Worm (Caenorhabditis elegans): ENCODE results near the gene C39D10.11.

The C39D10.11 gene

DNA sequence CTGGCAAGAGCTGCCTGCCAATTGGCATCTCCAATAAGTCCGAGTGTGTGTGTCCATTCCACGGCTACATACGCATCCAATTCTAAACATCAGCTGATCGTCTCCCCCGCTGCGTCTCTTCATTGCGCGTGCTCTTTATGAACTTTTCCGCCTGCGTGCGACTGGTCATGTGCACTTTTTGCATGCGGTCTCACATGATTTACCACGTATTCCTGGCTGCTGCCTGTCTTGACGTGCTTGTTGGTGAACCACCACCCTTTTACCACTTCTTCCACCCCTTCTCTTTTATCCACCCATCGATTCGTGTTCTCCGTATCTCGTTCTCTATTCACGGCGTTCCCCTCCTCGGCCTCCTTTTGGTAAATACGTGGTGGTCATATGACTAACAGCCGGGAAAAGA lies 48.5 kb downstream of the C39D10.11 start (continued):
- TF ChIP-seq rcor-1 (GFP tag; IDR thresholded peaks at IDR 0.05) (peak; percentile 77; the same call in 1 of the 2 replicates), lin-35 (GFP tag; optimal IDR thresholded peaks at IDR 0.05) (peak in 1 of 3 experiments; percentile 29), B0261.1 (tag; optimal IDR thresholded peaks at IDR 0.05) (no peak), F37B4.10 (GFP tag; IDR thresholded peaks at IDR 0.05) (no peak)

DNA sequence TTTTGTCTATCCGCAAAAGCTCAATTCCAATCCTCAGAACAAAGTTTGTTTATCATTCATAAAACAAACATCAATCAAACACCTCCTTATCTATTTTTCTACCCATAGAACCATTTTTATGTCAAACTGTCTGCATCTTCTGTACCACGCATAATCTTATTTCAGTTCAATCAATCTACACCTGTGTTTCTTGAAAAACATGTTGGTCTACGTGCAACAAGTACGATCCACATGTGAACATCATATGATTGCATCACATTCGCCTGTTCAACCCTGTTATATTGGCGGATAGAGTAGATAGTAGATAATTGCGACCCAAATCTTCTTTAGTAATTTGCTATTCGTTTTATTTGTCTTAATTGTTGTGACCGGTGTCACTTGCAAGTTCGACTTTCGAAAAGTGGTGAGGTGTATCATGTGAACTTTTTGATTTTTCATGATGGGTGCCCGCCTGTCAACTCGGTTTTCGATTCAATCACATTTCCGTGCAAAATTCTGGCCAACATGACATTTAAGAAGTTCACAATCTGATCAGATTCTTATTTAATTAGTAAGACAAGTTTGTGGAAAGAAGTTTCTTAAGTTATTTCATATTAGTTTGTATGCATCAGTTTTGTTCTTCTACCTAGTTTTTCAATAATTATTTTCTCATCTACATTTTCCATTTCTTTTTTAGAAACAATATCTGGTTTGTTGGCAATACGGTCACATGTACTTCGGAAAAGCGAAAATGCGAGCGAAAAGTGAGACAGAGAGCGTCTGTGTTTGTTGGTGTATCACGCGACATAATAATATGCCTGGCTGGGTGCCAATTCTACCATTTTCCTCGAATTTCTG lies 49.4 kb downstream of the C39D10.11 start:
- TF ChIP-seq Y53F4B.3 (GFP tag; IDR thresholded peaks at IDR 0.05) (no peak), C17E4.6 (GFP tag; IDR thresholded peaks at IDR 0.05) (no peak), F23B12.7 (tag; optimal IDR thresholded peaks at IDR 0.05; ENCODE audit: insufficient read depth) (no peak), hlh-26 (GFP tag; conservative IDR thresholded peaks at IDR 0.05) (no peak), lsy-27 (tag; optimal IDR thresholded peaks at IDR 0.05; ENCODE audit: borderline replicate concordance, insufficient read depth) (no peak), nfyb-1 (GFP tag; IDR thresholded peaks at IDR 0.05) (peak; percentile 41; the same call in 1 of the 2 replicates), Y67H2A.10 (GFP tag; conservative IDR thresholded peaks at IDR 0.05) (no peak), chd-7 (tag; optimal IDR thresholded peaks at IDR 0.05) (peak; percentile 12), ama-1 (optimal IDR thresholded peaks at IDR 0.05) (peak; percentile 57), ama-1 (GFP tag; optimal IDR thresholded peaks at IDR 0.05) (no peak), ceh-91 (GFP tag; IDR thresholded peaks at IDR 0.05) (no peak), cebp-2 (GFP tag; IDR thresholded peaks at IDR 0.05) (no peak), B0019.2 (GFP tag; conservative IDR thresholded peaks at IDR 0.05) (no peak), let-607 (tag; optimal IDR thresholded peaks at IDR 0.05) (peak; percentile 16 to 45), atf-7 (tag; optimal IDR thresholded peaks at IDR 0.05) (peak; percentile 25), hlh-12 (tag; optimal IDR thresholded peaks at IDR 0.05) (no peak), nhr-120 (GFP tag; IDR thresholded peaks at IDR 0.05) (no peak), zim-3 (tag; optimal IDR thresholded peaks at IDR 0.05) (no peak), ztf-22 (GFP tag; optimal IDR thresholded peaks at IDR 0.05) (peak; percentile 6), ztf-28 (GFP tag; IDR thresholded peaks at IDR 0.05) (no peak), attf-5 (GFP tag; optimal IDR thresholded peaks at IDR 0.05) (no peak), rec-8 (tag; optimal IDR thresholded peaks at IDR 0.05) (no peak), nhr-80 (tag; optimal IDR thresholded peaks at IDR 0.05) (peak; percentile 10), mxl-1 (tag; optimal IDR thresholded peaks at IDR 0.05) (no peak), dpl-1 (GFP tag; optimal IDR thresholded peaks at IDR 0.05) (no peak), unc-130 (GFP tag; optimal IDR thresholded peaks at IDR 0.05) (no peak), ztf-25 (GFP tag; IDR thresholded peaks at IDR 0.05) (no peak), cebp-1 (GFP tag; IDR thresholded peaks at IDR 0.05) (no peak), cebp-1 (tag; optimal IDR thresholded peaks at IDR 0.05) (no peak), attf-3 (GFP tag; conservative IDR thresholded peaks at IDR 0.05) (no peak), ceh-100 (GFP tag; IDR thresholded peaks at IDR 0.05) (no peak), ztf-18 (tag; optimal IDR thresholded peaks at IDR 0.05) (no peak), ets-4 (GFP tag; optimal IDR thresholded peaks at IDR 0.05) (peak; percentile 1), F57C9.4 (tag; optimal IDR thresholded peaks at IDR 0.05) (no peak), athp-1 (tag; optimal IDR thresholded peaks at IDR 0.05) (no peak), unc-62 (GFP tag; optimal IDR thresholded peaks at IDR 0.05) (peak; percentile 9), F22D6.2 (tag; optimal IDR thresholded peaks at IDR 0.05) (no peak), pbrm-1 (GFP tag; IDR thresholded peaks at IDR 0.05) (no peak), lin-26 (GFP tag; IDR thresholded peaks at IDR 0.05) (peak; percentile 59; the same call in 1 of the 2 replicates), egl-18 (GFP tag; IDR thresholded peaks at IDR 0.05) (no peak), madf-10 (tag; optimal IDR thresholded peaks at IDR 0.05) (no peak), C06A6.2 (GFP tag; conservative IDR thresholded peaks at IDR 0.05) (peak; percentile 41; the same call in 1 of the 2 replicates)

Measured in whole organism, young adult.